Worm (Caenorhabditis elegans): Measurements from ENCODE around the gene F14D7.8.
"Not testable (repeated sequence)": the region's sequence is repeated elsewhere in the genome, so short reads cannot be mapped to it uniquely, and the experiment has no call there.

The F14D7.8 gene

ce11 chrV:14319101-14319781 is 6.6 kb upstream of the F14D7.8 start, which contains the start of gene F47B8.13:
Gene F47B8.13, minus strand, starts transcription at chrV:14319731.
- TF ChIP-seq ama-1 (optimal IDR thresholded peaks at IDR 0.05) = no peak
- TF ChIP-seq aly-1 (tag; optimal IDR thresholded peaks at IDR 0.05) = peak; percentile 55

- TF ChIP-seq F13C5.2 (tag; optimal IDR thresholded peaks at IDR 0.05) (no peak), ama-1 (optimal IDR thresholded peaks at IDR 0.05) (no peak), ceh-36 (tag; optimal IDR thresholded peaks at IDR 0.05) (no peak), hmbx-1 (tag; optimal IDR thresholded peaks at IDR 0.05) (no peak), flt-1 (GFP tag; IDR thresholded peaks at IDR 0.05) (no peak), hmg-4 (GFP tag; optimal IDR thresholded peaks at IDR 0.05) (no peak), scrt-1 (GFP tag; IDR thresholded peaks at IDR 0.05) (no peak), ceh-13 (GFP tag; optimal IDR thresholded peaks at IDR 0.05) (no peak), hnd-1 (tag; optimal IDR thresholded peaks at IDR 0.05) (no peak), ets-7 (tag; optimal IDR thresholded peaks at IDR 0.05) (no peak), tbx-11 (GFP tag; IDR thresholded peaks at IDR 0.05) (no peak), aly-1 (tag; optimal IDR thresholded peaks at IDR 0.05) (no peak), sea-1 (GFP tag; conservative IDR thresholded peaks at IDR 0.05) (no peak)
These were observed 5.0 kb upstream of the F14D7.8 start for ce11 chrV:14317621-14318020.

ce11 chrV:14317204-14317603 is 4.6 kb upstream of the F14D7.8 start:
- TF ChIP-seq hmbx-1 (tag; optimal IDR thresholded peaks at IDR 0.05) (no peak), pes-1 (GFP tag; IDR thresholded peaks at IDR 0.05) (no peak), tra-4 (tag; optimal IDR thresholded peaks at IDR 0.05) (no peak), B0310.2 (tag; optimal IDR thresholded peaks at IDR 0.05) (no peak)

ce11 chrV:14316525-14316924 is 3.9 kb upstream of the F14D7.8 start, which contains the start of gene F47B8.2:
Gene F47B8.2, minus strand, starts transcription at chrV:14316625.
- TF ChIP-seq tra-4 (tag; optimal IDR thresholded peaks at IDR 0.05) (no peak), ceh-36 (tag; optimal IDR thresholded peaks at IDR 0.05) (no peak), pes-1 (GFP tag; IDR thresholded peaks at IDR 0.05) (no peak), aly-1 (tag; optimal IDR thresholded peaks at IDR 0.05) (no peak), hnd-1 (tag; optimal IDR thresholded peaks at IDR 0.05) (no peak), ama-1 (optimal IDR thresholded peaks at IDR 0.05) (no peak), F13C5.2 (tag; optimal IDR thresholded peaks at IDR 0.05) (no peak), hmg-4 (GFP tag; optimal IDR thresholded peaks at IDR 0.05) (no peak)

ce11 chrV:14314236-14314635 is 1.6 kb upstream of the F14D7.8 start, which contains the start of gene F47B8.1:
Gene F47B8.1, minus strand, starts transcription at chrV:14314336.
- TF ChIP-seq scrt-1 (GFP tag; IDR thresholded peaks at IDR 0.05) (no peak), hnd-1 (tag; optimal IDR thresholded peaks at IDR 0.05) (no peak), aly-1 (tag; optimal IDR thresholded peaks at IDR 0.05) (no peak), ceh-36 (tag; optimal IDR thresholded peaks at IDR 0.05) (no peak), ama-1 (optimal IDR thresholded peaks at IDR 0.05) (no peak)

ce11 chrV:14311115-14311514 is 1.5 kb downstream of the F14D7.8 start, which contains the start of gene ddn-3:
Gene ddn-3, minus strand, starts transcription at chrV:14311215.
- TF ChIP-seq F13C5.2 (tag; optimal IDR thresholded peaks at IDR 0.05) (no peak), sea-1 (GFP tag; conservative IDR thresholded peaks at IDR 0.05) (no peak), hmbx-1 (tag; optimal IDR thresholded peaks at IDR 0.05) (no peak), hnd-1 (tag; optimal IDR thresholded peaks at IDR 0.05) (no peak), ama-1 (optimal IDR thresholded peaks at IDR 0.05) (no peak), ets-7 (tag; optimal IDR thresholded peaks at IDR 0.05) (no peak), pes-1 (GFP tag; IDR thresholded peaks at IDR 0.05) (no peak), scrt-1 (GFP tag; IDR thresholded peaks at IDR 0.05) (no peak), ceh-36 (tag; optimal IDR thresholded peaks at IDR 0.05) (no peak), aly-1 (tag; optimal IDR thresholded peaks at IDR 0.05) (no peak), tbx-11 (GFP tag; IDR thresholded peaks at IDR 0.05) (no peak)

ce11 chrV:14309632-14310031 is 3.0 kb downstream of the F14D7.8 start, which contains the start of gene F14D7.14:
Gene F14D7.14, plus strand, starts transcription at chrV:14309932.
- TF ChIP-seq hnd-1, tra-4, B0310.2 (tag; optimal IDR thresholded peaks at IDR 0.05): not testable (repeated sequence)

ce11 chrV:14308164-14308563 is 4.4 kb downstream of the F14D7.8 start, which contains the start of gene spig-5:
Gene spig-5, plus strand, starts transcription at chrV:14308464.
- TF ChIP-seq scrt-1 (GFP tag; IDR thresholded peaks at IDR 0.05); ets-7 (tag; optimal IDR thresholded peaks at IDR 0.05); ama-1 (optimal IDR thresholded peaks at IDR 0.05): not testable (repeated sequence)

- TF ChIP-seq pes-1 (GFP tag; IDR thresholded peaks at IDR 0.05); scrt-1 (GFP tag; IDR thresholded peaks at IDR 0.05); tra-4 (tag; optimal IDR thresholded peaks at IDR 0.05): not testable (repeated sequence)
These were observed 5.8 kb downstream of the F14D7.8 start, which contains the start of gene spig-4 for ce11 chrV:14306771-14307170. Gene spig-4, minus strand, starts transcription at chrV:14306871.
